Worm (Caenorhabditis elegans) whole organism, L4 larva: ENCODE measurements around the gene sart-3.

Experiments
- F26F4.8 ChIP-seq: fragments of 200-800 bp; sonication (Bioruptor generic); conservative IDR thresholded peaks from 2 replicates; pipeline ENCODE4 v1.3.6; 2022; ENCODE audit warnings: missing genetic modification characterization, missing compliant biosample characterization
- F44E2.7 ChIP-seq: fragments of 200-800 bp; sonication (Bioruptor generic); IDR thresholded peaks from 2 replicates; pipeline ENCODE4 v2.1.2; 2022; ENCODE audit warnings: missing genetic modification characterization, missing compliant biosample characterization
- F49E8.2 ChIP-seq: sonication (generic microtip); optimal IDR thresholded peaks from 2 replicates; lab custom pipeline; 2016; ENCODE audit warnings: missing compliant biosample characterization, mild to moderate bottlenecking, missing genetic modification characterization, borderline replicate concordance
- T26A8.4 ChIP-seq: fragments of 200-800 bp; sonication (Bioruptor generic); IDR thresholded peaks from 2 replicates; pipeline ENCODE4 v1.3.6; 2022; ENCODE audit warnings: missing genetic modification characterization, missing compliant biosample characterization
- Y5F2A.4 ChIP-seq: fragments of 200-800 bp; sonication (Bioruptor generic); optimal IDR thresholded peaks from 2 replicates; lab custom pipeline; 2018; ENCODE audit warnings: mild to moderate bottlenecking, missing genetic modification characterization, missing compliant biosample characterization
- ZK337.2 ChIP-seq: fragments of 200-800 bp; sonication (Bioruptor generic); IDR thresholded peaks from 2 replicates; pipeline ENCODE4 v1.3.6; 2022; ENCODE audit warnings: missing genetic modification reagents, missing genetic modification characterization, missing compliant biosample characterization
- aly-2 ChIP-seq: sonication (generic microtip); optimal IDR thresholded peaks from 2 replicates; lab custom pipeline; 2018; ENCODE audit warnings: missing biosample characterization, missing genetic modification characterization
- ceh-20 ChIP-seq: fragments of 200-800 bp; sonication (Bioruptor generic); IDR thresholded peaks from 2 replicates; pipeline ENCODE4 v1.3.6; 2022; ENCODE audit warnings: missing genetic modification reagents, missing genetic modification characterization, missing compliant biosample characterization
- ceh-28 ChIP-seq: fragments of 150-350 bp; optimal IDR thresholded peaks from 2 replicates; lab custom pipeline; 2014; ENCODE audit warnings: missing biosample characterization, missing genetic modification reagents, missing genetic modification characterization
- ceh-32 ChIP-seq: sonication (generic microtip); optimal IDR thresholded peaks from 2 replicates; lab custom pipeline; 2016; ENCODE audit warnings: mild to moderate bottlenecking, missing genetic modification characterization, missing compliant biosample characterization; ENCODE audit not compliant: poor library complexity
- daf-12 ChIP-seq: fragments of 150-350 bp; optimal IDR thresholded peaks from 2 replicates; lab custom pipeline; 2014; ENCODE audit warnings: missing biosample characterization, missing genetic modification reagents, missing genetic modification characterization
- daf-16 ChIP-seq, 3 experiments: sonication (generic microtip); optimal IDR thresholded peaks; 2 replicates each; lab custom pipeline; 2016 to 2017; ENCODE audit warnings: missing genetic modification characterization in 3 of 3, missing genetic modification reagents in 3 of 3, mild to moderate bottlenecking in 2 of 3, missing compliant biosample characterization in 2 of 3, missing biosample characterization in 1 of 3, moderate library complexity in 1 of 3
- daf-8 ChIP-seq: fragments of 200-800 bp; sonication (Bioruptor generic); IDR thresholded peaks from 2 replicates; pipeline ENCODE4 v1.3.6; 2022; ENCODE audit warnings: missing genetic modification characterization, missing compliant biosample characterization
- dmd-8 ChIP-seq: fragments of 200-800 bp; sonication (Bioruptor generic); IDR thresholded peaks from 2 replicates; pipeline ENCODE4 v1.3.6; 2022; ENCODE audit warnings: missing genetic modification characterization, missing compliant biosample characterization
- dpl-1 ChIP-seq: fragments of 150-350 bp; optimal IDR thresholded peaks from 2 replicates; lab custom pipeline; 2014; ENCODE audit warnings: missing biosample characterization, missing genetic modification reagents, missing genetic modification characterization
- fos-1 ChIP-seq: fragments of 150-350 bp; optimal IDR thresholded peaks from 2 replicates; lab custom pipeline; 2014; ENCODE audit warnings: missing biosample characterization, missing genetic modification characterization
- hif-1 ChIP-seq, 2 experiments: sonication (generic microtip); optimal IDR thresholded peaks; 2 replicates each; lab custom pipeline; 2016 to 2017; ENCODE audit warnings: missing compliant biosample characterization in 2 of 2, missing genetic modification characterization in 2 of 2, missing genetic modification reagents in 2 of 2, missing genotype in 2 of 2, mild to moderate bottlenecking in 1 of 2
- hlh-11 ChIP-seq: fragments of 200-800 bp; sonication (Bioruptor generic); optimal IDR thresholded peaks from 2 replicates; lab custom pipeline; 2018; ENCODE audit warnings: mild to moderate bottlenecking, missing genetic modification characterization, missing compliant biosample characterization
- hlh-30 ChIP-seq: sonication (generic microtip); optimal IDR thresholded peaks from 2 replicates; lab custom pipeline; 2017; ENCODE audit warnings: antibody characterized with exemption, mild to moderate bottlenecking, missing genetic modification characterization, missing compliant biosample characterization; ENCODE audit not compliant: insufficient read depth
- lin-13 ChIP-seq: fragments of 150-350 bp; optimal IDR thresholded peaks from 2 replicates; lab custom pipeline; 2014; ENCODE audit warnings: missing biosample characterization, missing genetic modification reagents, missing genetic modification characterization
- lin-29 ChIP-seq: fragments of 200-800 bp; sonication (Bioruptor generic); IDR thresholded peaks from 2 replicates; pipeline ENCODE4 v1.3.6; 2022; ENCODE audit warnings: missing genetic modification reagents, missing genetic modification characterization, missing compliant biosample characterization
- lin-38 ChIP-seq: fragments of 200-800 bp; sonication (Bioruptor generic); IDR thresholded peaks from 2 replicates; pipeline ENCODE4 v1.3.6; 2022; ENCODE audit warnings: missing genetic modification reagents, missing genetic modification characterization, missing compliant biosample characterization
- lir-3 ChIP-seq: sonication (generic microtip); optimal IDR thresholded peaks from 2 replicates; lab custom pipeline; 2016; ENCODE audit warnings: mild to moderate bottlenecking, missing genetic modification characterization, missing compliant biosample characterization
- mdl-1 ChIP-seq, 2 experiments: fragments of 150-350 bp in 1 of 2; sonication (generic microtip) in 1 of 2; optimal IDR thresholded peaks; 2 replicates each; lab custom pipeline; 2014 to 2017; ENCODE audit warnings: missing biosample characterization in 2 of 2, missing genetic modification characterization in 2 of 2
- mep-1 ChIP-seq: fragments of 150-350 bp; sonication (generic microtip); optimal IDR thresholded peaks from 3 replicates; lab custom pipeline; 2014; ENCODE audit warnings: missing biosample characterization, missing genetic modification characterization
- mxl-2 ChIP-seq: fragments of 200-800 bp; sonication (Bioruptor generic); conservative IDR thresholded peaks from 2 replicates; pipeline ENCODE4 v1.3.6; 2022; ENCODE audit warnings: missing genetic modification reagents, missing genetic modification characterization, missing compliant biosample characterization
- mxl-3 ChIP-seq: fragments of 200-800 bp; sonication (Bioruptor generic); optimal IDR thresholded peaks from 2 replicates; lab custom pipeline; 2018; ENCODE audit warnings: mild to moderate bottlenecking, missing genetic modification characterization, missing compliant biosample characterization
- nhr-11 ChIP-seq: fragments of 150-350 bp; optimal IDR thresholded peaks from 2 replicates; lab custom pipeline; 2014; ENCODE audit warnings: missing biosample characterization, missing genetic modification characterization
- nhr-25 ChIP-seq: sonication (generic microtip); optimal IDR thresholded peaks from 2 replicates; lab custom pipeline; 2017; ENCODE audit warnings: missing genetic modification characterization, mild to moderate bottlenecking, missing compliant biosample characterization, antibody characterized with exemption, moderate library complexity, borderline replicate concordance; ENCODE audit not compliant: insufficient read depth
- nhr-6 ChIP-seq: fragments of 150-350 bp; optimal IDR thresholded peaks from 2 replicates; lab custom pipeline; 2014; ENCODE audit warnings: missing biosample characterization, missing genetic modification characterization
- nhr-76 ChIP-seq: fragments of 150-350 bp; optimal IDR thresholded peaks from 2 replicates; lab custom pipeline; 2014; ENCODE audit warnings: missing biosample characterization, missing genetic modification characterization
- pha-4 ChIP-seq, 2 experiments: fragments of 150-350 bp in 1 of 2; fragments of 200-800 bp in 1 of 2; sonication (Bioruptor generic) in 1 of 2; IDR thresholded peaks in 1 of 2; optimal IDR thresholded peaks in 1 of 2; 2 replicates each; pipeline versions ENCODE4 v1.3.6 to Lab custom; 2014 to 2022; ENCODE audit warnings: missing genetic modification characterization in 2 of 2, missing genetic modification reagents in 2 of 2, missing biosample characterization in 1 of 2, missing compliant biosample characterization in 1 of 2
- pqm-1 ChIP-seq: sonication (generic microtip); optimal IDR thresholded peaks from 2 replicates; lab custom pipeline; 2017; ENCODE audit warnings: missing biosample characterization, missing genetic modification characterization
- rbr-2 ChIP-seq: sonication (generic microtip); optimal IDR thresholded peaks from 2 replicates; lab custom pipeline; 2016; ENCODE audit warnings: missing genotype, missing genetic modification characterization, missing compliant biosample characterization
- snpc-1.2 ChIP-seq: fragments of 200-800 bp; sonication (Bioruptor generic); IDR thresholded peaks from 2 replicates; pipeline ENCODE4 v1.3.6; 2022; ENCODE audit warnings: missing genetic modification reagents, missing genetic modification characterization, missing compliant biosample characterization
- spr-1 ChIP-seq: sonication (generic microtip); optimal IDR thresholded peaks from 2 replicates; lab custom pipeline; 2016; ENCODE audit warnings: mild to moderate bottlenecking, missing genetic modification characterization, missing compliant biosample characterization
- tra-1 ChIP-seq: fragments of 200-800 bp; sonication (Bioruptor generic); IDR thresholded peaks from 2 replicates; pipeline ENCODE4 v1.3.6; 2022; ENCODE audit warnings: missing genetic modification reagents, missing genetic modification characterization, missing compliant biosample characterization
- unc-62 ChIP-seq, 3 experiments: fragments of 150-350 bp in 1 of 3; sonication (generic microtip); optimal IDR thresholded peaks in 2 of 3; peaks in 1 of 3; 1 replicate in 1 of 3; 2 replicates in 2 of 3; lab custom pipeline; 2014 to 2017; ENCODE audit warnings: missing biosample characterization in 3 of 3, missing genetic modification characterization in 3 of 3, missing genetic modification reagents in 3 of 3, missing genotype in 1 of 3
- zfp-2 ChIP-seq: sonication (generic microtip); optimal IDR thresholded peaks from 2 replicates; lab custom pipeline; 2016; ENCODE audit warnings: mild to moderate bottlenecking, missing genetic modification characterization, missing compliant biosample characterization
- zip-2 ChIP-seq: fragments of 150-350 bp; optimal IDR thresholded peaks from 2 replicates; lab custom pipeline; 2014; ENCODE audit warnings: missing biosample characterization, missing genetic modification characterization

sart-3 gene

DNA sequence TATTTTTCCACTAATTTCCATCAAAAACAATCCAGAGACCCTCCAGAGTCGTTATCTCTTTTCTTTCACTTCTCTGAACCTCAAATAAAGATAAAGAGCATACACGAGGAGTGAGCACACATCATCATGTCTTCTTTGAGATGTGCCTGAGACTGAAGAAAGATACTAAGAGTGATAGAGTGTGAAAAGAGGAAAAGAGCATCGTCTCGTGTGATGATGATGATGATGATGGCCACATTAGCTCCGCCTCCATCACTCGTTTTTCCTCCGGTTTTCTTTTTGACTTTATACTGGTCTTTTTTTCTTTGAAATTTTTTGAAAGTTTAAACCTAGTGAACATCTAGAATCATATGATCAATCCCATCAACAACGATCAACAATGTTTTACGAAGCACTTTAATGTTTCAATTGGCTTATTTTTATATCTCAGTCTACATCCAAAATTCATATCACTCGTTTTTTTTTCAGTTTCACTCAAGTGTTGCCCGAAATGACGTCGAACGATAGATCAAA lies 21.2 kb upstream of the sart-3 start, which contains the start of gene T01G1.2:
T01G1.2 (plus strand) TSS at position 463 of the 513 bp plus-strand sequence.
- TF ChIP-seq ZK337.2 (GFP tag; lab: Robert Waterston, UW) (no peak), ceh-20 (GFP tag; lab: Robert Waterston, UW) (peak; percentile 33; the same call in 1 of the 2 replicates), dmd-8 (GFP tag; lab: Robert Waterston, UW) (no peak), hif-1 (tag; optimal IDR thresholded peaks at IDR 0.05; lab: Kevin White, UChicago) (no peak), hlh-30 (tag; lab: Kevin White, UChicago) (peak; percentile 71), daf-8 (GFP tag; lab: Robert Waterston, UW) (no peak), daf-12 (tag; lab: Kevin White, UChicago) (no peak), rbr-2 (no peak), dpl-1 (no peak), lin-13 (GFP tag; lab: Kevin White, UChicago) (no peak), nhr-76 (tag; lab: Kevin White, UChicago) (no peak), pqm-1 (no peak), unc-62 (GFP tag; optimal IDR thresholded peaks at IDR 0.05 in 1 of 2; lab: Kevin White, UChicago) (peak in 1 of 2 experiments; percentile 10), unc-62 (tag; optimal IDR thresholded peaks at IDR 0.05; lab: Kevin White, UChicago) (no peak), snpc-1.2 (GFP tag; lab: Robert Waterston, UW) (no peak), mxl-2 (GFP tag; lab: Robert Waterston, UW) (no peak), nhr-11 (tag; lab: Kevin White, UChicago) (peak; percentile 25), nhr-6 (tag; lab: Kevin White, UChicago) (no peak), lin-29 (GFP tag; lab: Robert Waterston, UW) (no peak), hlh-11 (tag; lab: Kevin White, UChicago) (no peak), ceh-28 (tag; lab: Kevin White, UChicago) (no peak), T26A8.4 (GFP tag; lab: Robert Waterston, UW) (no peak), mdl-1 (tag; optimal IDR thresholded peaks at IDR 0.05; lab: Kevin White, UChicago) (no peak), Y5F2A.4 (GFP tag; lab: Kevin White, UChicago) (no peak), zfp-2 (tag; lab: Kevin White, UChicago) (no peak), mxl-3 (GFP tag; lab: Kevin White, UChicago) (no peak), ceh-32 (tag; lab: Kevin White, UChicago) (no peak), tra-1 (GFP tag; lab: Robert Waterston, UW) (no peak), F44E2.7 (GFP tag; lab: Robert Waterston, UW) (no peak), mep-1 (peak; percentile 11), F26F4.8 (GFP tag; lab: Robert Waterston, UW) (no peak), spr-1 (tag; lab: Kevin White, UChicago) (no peak), daf-16 (GFP tag; optimal IDR thresholded peaks at IDR 0.05; lab: Kevin White, UChicago) (peak in 1 of 2 experiments; percentile 42), daf-16 (tag; optimal IDR thresholded peaks at IDR 0.05; lab: Kevin White, UChicago) (no peak), fos-1 (no peak), zip-2 (tag; lab: Kevin White, UChicago) (no peak), aly-2 (tag; lab: Kevin White, UChicago) (no peak), pha-4 (GFP tag; IDR thresholded peaks at IDR 0.05; lab: Robert Waterston, UW) (no peak), pha-4 (tag; optimal IDR thresholded peaks at IDR 0.05; lab: Kevin White, UChicago) (no peak), nhr-25 (tag; lab: Kevin White, UChicago) (no peak), lin-38 (GFP tag; lab: Robert Waterston, UW) (no peak), F49E8.2 (tag; lab: Kevin White, UChicago) (no peak), lir-3 (tag; lab: Kevin White, UChicago) (no peak)
